Worm (Caenorhabditis elegans): Measurements from ENCODE around the gene sqv-1.

ce11 chrIV:8339636-8340035 lies 21.3 kb upstream of the sqv-1 start, which contains the start of gene lgc-6:
- TF ChIP-seq nhr-11 (tag; optimal IDR thresholded peaks at IDR 0.05), result no peak
- TF ChIP-seq ZK546.5 (tag; optimal IDR thresholded peaks at IDR 0.05), result no peak
- TF ChIP-seq elt-3 (tag; optimal IDR thresholded peaks at IDR 0.05), result no peak
- no peak for TF ChIP-seq eor-1 (tag; optimal IDR thresholded peaks at IDR 0.05)
- no peak for TF ChIP-seq unc-62 (GFP tag; optimal IDR thresholded peaks at IDR 0.05)

All from whole organism, L3 larva.